Fruit fly (Drosophila melanogaster): Measurements from ENCODE around the gene CG32599.

Gene CG32599

DNA sequence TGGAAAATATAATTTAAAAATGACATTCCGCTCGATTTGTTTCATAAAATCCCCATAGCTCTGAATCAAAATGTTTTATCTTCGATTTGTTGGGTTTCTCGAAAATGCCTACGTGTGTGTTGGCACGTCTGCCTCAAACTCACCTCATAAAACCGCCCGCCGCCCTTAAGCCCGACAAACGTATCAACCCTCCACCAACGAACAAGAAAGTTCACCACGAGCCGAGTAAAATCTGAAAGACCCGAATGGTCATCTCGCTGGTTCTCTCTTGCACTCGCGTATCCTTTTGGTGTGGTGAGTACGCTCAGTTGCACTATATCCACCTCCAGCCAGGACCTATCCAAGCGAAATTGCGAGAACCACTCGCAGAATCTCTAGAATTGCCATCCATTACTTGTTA lies 21.5 kb upstream of the CG32599 start:
- no peak for TF ChIP-seq CG17801 (GFP tag; optimal IDR thresholded peaks at IDR 0.05; ENCODE audit: partially characterized antibody)

DNA sequence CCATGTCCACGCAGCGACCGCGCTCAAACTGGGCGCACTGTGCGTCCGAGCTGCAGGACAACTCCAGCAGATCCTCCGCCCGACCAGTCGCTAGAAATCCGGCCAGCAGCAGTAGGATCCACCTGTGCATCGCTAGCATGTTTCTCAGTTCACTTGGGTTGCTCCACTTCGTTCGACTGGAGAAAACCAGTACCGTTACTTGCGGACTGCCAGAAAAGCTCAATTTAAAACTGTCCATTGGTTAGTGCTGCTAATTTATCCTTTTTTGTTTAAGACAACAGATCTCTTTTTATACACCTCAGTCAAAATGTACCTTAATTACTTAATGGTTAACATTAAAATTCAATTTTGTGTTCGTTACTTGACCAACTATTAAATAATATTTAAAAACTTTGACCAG lies 17.8 kb upstream of the CG32599 start, which contains the start of gene CG11674:
CG11674 (minus strand) TSS at position 215 of the 400 bp plus-strand sequence.
- no peak for TF ChIP-seq CG17801 (GFP tag; optimal IDR thresholded peaks at IDR 0.05; ENCODE audit: partially characterized antibody)

DNA sequence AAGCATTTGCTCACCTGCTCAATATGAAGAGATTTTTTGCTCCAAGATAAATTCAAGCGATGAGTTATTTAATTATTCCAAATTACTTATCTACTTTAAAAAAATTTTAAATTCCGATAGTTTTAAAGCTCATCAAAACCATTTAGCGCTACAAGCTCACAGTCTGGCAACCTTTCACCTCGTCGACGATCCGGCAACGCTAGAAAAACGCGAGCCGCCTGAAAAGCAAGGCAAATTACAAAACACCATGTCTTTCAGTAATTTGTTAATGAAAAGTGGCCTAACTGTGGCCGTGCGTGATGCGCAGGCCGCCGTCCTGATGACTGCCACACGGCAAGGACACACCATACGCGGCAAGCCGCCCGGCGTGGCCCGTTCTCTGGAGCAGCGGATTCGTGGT lies 17.4 kb upstream of the CG32599 start, which contains the start of gene mRpL38:
mRpL38 (plus strand) TSS at position 197 of the 400 bp plus-strand sequence.
- TF ChIP-seq CG17801 (GFP tag; optimal IDR thresholded peaks at IDR 0.05; ENCODE audit: partially characterized antibody), result no peak

DNA sequence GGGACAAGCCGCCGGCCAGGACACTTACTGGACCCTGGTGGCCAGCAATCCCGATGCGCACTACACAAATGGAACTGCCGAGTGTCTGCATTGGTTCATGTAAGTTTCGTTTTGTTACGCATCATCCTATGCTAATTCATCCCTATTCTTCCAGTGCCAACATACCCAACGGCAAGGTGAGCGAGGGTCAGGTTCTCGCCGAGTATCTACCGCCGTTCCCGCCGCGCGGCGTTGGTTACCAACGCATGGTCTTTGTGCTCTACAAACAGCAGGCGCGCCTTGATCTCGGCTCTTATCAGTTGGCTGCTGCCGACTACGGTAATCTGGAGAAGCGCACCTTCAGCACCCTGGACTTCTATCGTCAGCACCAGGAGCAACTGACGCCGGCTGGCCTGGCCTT lies 16.4 kb upstream of the CG32599 start:
- TF ChIP-seq CG17801 (GFP tag; optimal IDR thresholded peaks at IDR 0.05; ENCODE audit: partially characterized antibody), result no peak

DNA sequence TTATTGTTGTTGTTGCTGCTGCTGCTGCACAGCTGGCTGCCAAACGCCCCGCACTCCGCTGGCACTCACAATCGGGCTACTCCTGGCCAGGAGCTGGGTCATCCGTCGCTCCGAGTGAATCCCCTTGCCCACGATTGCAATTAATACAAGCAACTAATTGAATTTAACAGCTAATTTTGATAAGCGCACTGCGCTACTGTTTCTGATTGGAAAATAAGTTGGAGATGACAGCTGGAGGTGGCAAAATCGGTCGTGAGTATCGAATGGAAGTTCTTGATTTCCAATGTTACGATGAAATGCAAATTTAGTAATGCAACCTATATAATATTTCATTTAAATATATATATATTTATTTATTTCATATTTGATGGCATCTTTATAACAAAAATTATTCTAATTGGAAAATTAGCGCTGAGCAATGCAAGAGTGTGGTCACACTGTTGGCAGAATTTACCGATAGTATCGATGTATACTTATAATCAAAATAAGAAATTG lies 9.6 kb upstream of the CG32599 start, which contains the start of gene CG42271:
CG42271 (minus strand) TSS at position 224 of the 495 bp plus-strand sequence.
- peak; percentile 59 for TF ChIP-seq CG17801 (GFP tag; optimal IDR thresholded peaks at IDR 0.05; ENCODE audit: partially characterized antibody)

DNA sequence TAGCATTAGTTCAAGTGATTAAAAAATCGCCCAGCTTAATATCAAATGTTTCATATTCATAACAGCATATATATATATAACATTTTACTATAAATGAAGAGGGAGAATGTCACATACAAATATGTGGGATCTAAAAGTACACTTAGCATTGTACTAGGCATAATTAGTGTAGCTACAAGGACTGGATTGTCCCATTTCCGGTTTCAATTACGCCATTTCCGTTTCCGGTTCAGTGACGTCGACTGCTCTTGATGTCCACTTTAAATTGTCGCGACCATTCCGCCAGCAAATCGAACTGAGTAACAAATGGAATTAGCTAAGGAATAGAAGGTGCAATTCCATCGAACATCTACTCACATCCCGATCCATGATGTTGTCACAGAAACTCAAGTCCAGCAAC lies 9.0 kb upstream of the CG32599 start:
- TF ChIP-seq CG17801 (GFP tag; optimal IDR thresholded peaks at IDR 0.05; ENCODE audit: partially characterized antibody), result no peak

DNA sequence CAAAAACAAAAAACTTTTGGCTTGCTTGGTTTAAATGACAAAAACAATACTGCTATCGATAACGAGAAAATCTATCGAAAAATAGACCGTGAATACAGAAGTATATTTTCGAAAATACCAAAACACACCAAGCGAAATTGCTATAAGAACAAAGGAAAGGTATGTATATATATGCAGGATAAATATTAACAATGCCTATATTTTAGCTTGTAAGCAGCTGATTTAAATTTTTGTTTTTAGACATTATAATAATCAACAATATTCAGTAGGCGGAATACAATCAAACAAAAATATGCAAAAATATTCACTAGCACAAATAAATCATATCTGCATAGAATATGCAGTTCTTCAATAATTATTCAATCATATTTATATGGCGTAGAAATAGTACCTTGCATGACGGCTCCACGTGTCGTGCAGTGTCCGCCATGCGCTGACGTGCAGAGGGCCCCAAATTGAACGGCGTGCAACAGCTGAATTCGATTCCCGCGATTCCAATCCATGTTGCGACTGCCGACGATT lies 5.6 kb upstream of the CG32599 start, which contains the start of the genes Fbxl4 and Dus2:
Fbxl4 (minus strand) TSS at position 51 of the 522 bp plus-strand sequence.
Dus2 (plus strand) TSS at position 116 of the 522 bp plus-strand sequence.
- TF ChIP-seq CG17801 (GFP tag; optimal IDR thresholded peaks at IDR 0.05; ENCODE audit: partially characterized antibody), result peak; percentile 92

DNA sequence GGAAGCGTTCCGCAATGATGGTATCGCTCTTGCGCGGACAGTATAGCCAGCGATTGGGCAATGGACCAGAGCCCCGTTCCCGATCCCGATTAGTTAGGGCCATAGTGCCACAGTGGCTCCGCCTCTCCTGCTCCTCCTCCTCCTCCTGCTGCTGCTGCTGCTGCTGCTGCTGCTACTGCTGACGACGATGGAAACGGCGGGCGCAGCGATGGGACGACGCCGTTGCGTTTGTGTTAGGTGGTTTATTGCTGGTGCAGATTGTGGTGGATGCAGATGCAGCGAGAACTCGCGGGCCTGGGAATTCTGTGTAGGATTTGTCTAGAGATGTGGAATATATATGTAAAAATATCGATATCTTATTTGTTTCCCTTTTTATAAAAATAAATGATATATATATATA lies 1.0 kb upstream of the CG32599 start, which contains the start of gene mRNA-cap:
mRNA-cap (minus strand) TSS at position 344 of the 400 bp plus-strand sequence.
- no peak for TF ChIP-seq CG17801 (GFP tag; optimal IDR thresholded peaks at IDR 0.05; ENCODE audit: partially characterized antibody)

DNA sequence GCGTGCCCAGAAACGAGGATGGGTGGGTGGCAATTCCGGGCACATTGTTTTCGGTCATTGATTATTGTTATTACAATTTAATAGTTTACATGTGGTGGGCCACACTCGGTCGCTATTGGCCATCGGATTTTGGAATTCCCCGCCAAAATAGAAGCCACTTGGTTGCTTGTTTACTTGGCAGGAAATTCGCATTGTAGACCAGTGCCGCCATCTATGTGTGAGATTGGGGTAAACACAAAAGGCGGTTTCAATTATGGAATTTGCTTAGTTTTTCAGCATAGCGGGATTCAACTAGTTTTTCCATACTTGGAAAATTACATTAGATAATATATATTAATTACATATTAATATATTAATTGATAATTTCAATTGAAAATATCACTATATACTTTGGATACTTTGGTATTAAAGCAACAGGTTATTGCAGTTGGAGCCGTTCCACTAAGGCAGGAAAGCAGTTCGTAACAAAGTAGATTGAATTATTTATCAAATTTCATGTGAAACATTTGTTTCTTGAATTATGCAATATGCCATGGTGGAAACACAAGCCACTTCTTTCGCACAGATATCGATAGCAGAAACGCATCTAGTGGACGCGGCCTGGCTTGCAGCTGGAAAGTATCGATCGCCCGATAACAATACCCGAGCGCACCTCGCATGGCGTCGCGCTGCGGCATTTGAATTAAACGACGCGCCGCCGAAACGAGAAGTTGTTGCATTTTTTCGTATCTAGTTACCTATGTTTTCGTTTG lies 3.7 kb downstream of the CG32599 start, which contains the start of gene mud:
mud (plus strand) TSS at position 698 of the 752 bp plus-strand sequence.
- TF ChIP-seq CG17801 (GFP tag; optimal IDR thresholded peaks at IDR 0.05; ENCODE audit: partially characterized antibody), result no peak

DNA sequence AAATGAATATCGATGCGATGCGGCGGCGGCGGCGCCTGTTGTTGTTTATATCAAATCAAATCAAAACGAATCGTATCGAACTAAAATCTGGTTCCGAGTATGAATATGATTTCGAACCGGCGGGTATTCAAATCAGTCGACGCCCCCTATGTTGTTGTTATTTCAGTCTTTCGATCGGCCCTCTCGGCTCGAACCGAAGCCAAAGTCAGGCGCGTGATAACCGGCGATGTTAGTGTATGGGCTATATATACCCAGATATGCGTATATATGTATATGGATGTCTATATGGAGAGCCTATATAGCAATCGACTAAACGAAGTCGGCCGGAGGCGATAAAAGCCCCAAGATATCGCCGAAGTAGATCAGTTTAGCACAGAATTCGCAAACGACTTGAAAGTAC lies 17.4 kb downstream of the CG32599 start, which contains the start of the genes CG46317 and Tat:
CG46317 (plus strand) TSS at position 361 of the 400 bp plus-strand sequence.
Tat (plus strand) TSS at position 361 of the 400 bp plus-strand sequence.
- no peak for TF ChIP-seq CG17801 (GFP tag; optimal IDR thresholded peaks at IDR 0.05; ENCODE audit: partially characterized antibody)

DNA sequence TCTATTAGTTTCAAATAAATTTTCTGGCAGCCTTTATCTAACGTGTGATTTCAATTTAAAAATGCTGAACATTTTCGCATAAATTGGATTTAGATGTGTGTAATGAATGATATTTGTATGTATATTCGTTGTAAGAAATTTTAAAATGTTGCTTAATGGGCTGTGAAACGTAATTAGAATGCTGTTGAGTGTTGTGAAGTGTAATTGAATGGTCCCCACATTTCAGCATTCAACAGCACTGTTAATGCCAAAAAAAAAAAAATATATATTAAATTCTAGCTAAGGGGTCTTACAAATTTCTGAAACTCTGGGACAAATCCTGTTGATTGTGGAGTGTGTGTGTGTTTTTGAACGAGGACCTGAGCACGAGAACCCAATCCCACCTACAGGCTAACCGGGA lies 21.7 kb downstream of the CG32599 start:
- no peak for TF ChIP-seq CG17801 (GFP tag; optimal IDR thresholded peaks at IDR 0.05; ENCODE audit: partially characterized antibody)

DNA sequence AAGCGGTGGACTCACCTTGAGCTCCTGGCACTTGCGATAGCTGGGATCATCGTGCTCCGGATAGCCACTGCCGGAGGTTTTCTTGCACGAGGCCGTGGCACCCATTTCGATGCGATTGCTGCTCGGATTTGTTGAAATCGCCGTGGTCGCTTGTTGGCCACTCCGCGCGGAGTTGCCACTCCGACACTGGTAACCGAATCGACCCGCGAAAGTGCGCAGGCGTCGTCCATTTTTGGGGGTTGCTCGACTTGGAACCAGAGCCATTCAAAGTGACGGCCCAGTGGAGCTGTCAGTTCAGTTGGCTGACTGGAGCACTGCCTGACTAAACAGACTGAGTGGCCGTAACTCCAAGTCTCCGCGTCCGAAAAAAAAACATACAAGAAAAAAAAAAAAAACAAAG lies 22.6 kb downstream of the CG32599 start, which contains the start of the genes CG13404 and na:
CG13404 (minus strand) TSS at position 176 of the 400 bp plus-strand sequence.
na (plus strand) TSS at position 293 of the 400 bp plus-strand sequence.
- TF ChIP-seq CG17801 (GFP tag; optimal IDR thresholded peaks at IDR 0.05; ENCODE audit: partially characterized antibody), result no peak

DNA sequence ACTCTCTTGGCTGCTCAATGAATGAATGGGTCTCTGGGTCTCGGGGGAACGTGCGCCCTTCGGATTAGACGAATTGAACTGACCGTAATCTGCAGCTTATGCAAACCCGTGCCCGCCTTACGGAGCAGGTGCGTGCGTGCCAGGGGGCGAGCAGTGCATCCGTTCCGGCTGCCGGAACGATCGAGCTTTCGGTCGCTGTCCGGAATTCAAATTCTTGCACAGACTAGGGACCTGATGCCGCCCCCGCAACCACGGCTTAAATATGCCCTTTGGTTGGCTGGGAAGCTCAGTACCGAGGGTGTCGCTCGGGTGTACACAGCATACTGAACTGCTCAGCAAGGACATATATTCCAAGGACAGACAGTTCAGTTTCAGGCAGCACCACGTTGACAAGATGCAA lies 33.9 kb downstream of the CG32599 start, which contains the start of gene Muc12Ea:
Muc12Ea (plus strand) TSS at position 301 of the 400 bp plus-strand sequence.
- TF ChIP-seq CG17801 (GFP tag; optimal IDR thresholded peaks at IDR 0.05; ENCODE audit: partially characterized antibody), result no peak

DNA sequence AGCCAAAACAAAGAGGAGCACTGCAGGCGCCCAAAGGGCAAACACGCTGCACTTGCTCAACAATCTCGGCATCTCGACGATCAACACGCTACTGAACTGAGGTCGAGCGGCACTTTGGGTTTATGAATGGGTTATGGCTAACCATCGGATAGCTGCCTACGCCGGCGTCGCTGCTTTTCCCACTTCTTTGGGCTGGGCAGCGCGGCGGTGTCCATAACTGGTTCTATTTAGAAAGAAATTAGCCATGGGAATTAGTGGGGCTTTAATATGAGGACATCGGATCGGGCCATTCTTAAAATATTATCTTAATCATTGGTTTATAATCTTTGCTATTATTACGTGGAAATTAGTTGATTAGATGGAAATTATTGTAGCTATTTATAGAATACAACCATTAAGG lies 45.8 kb downstream of the CG32599 start, which contains the start of gene CG9400:
CG9400 (minus strand) TSS at position 101 of the 400 bp plus-strand sequence.
- no peak for TF ChIP-seq CG17801 (GFP tag; optimal IDR thresholded peaks at IDR 0.05; ENCODE audit: partially characterized antibody)
